Fruit fly (Drosophila melanogaster) whole organism, wandering third instar larva: Measurements from ENCODE around the gene CG11342.

Experiments
- CG32264 ChIP-seq: fragments of 200-800 bp; sonication (Bioruptor generic); optimal IDR thresholded peaks from 2 replicates; lab custom pipeline; 2016; ENCODE audit warnings: missing biosample characterization, missing genetic modification characterization
- CrebA ChIP-seq: fragments of 200-800 bp; sonication (Bioruptor generic); optimal IDR thresholded peaks from 2 replicates; lab custom pipeline; 2016; ENCODE audit warnings: missing biosample characterization, mild to moderate bottlenecking, missing genetic modification characterization, borderline replicate concordance
- Dfd ChIP-seq: fragments of >200 bp; optimal IDR thresholded peaks from 2 replicates; lab custom pipeline; 2017; ENCODE audit warnings: missing biosample characterization, missing genetic modification characterization
- Dif ChIP-seq: fragments of 200-275, 200-300 bp; sonication (Bioruptor generic); optimal IDR thresholded peaks from 2 replicates; lab custom pipeline; 2018; ENCODE audit warnings: missing biosample characterization, missing genetic modification characterization; ENCODE audit not compliant: partially characterized antibody
- GATAd ChIP-seq: sonication (Bioruptor generic); optimal IDR thresholded peaks from 2 replicates; lab custom pipeline; 2016; ENCODE audit warnings: missing biosample characterization, missing genetic modification characterization
- HLH106 ChIP-seq: fragments of 200-800 bp; optimal IDR thresholded peaks from 3 replicates; lab custom pipeline; 2019; ENCODE audit warnings: missing biosample characterization, mild to moderate bottlenecking, missing genetic modification characterization, moderate library complexity
- Hnf4 ChIP-seq: fragments of 200-800 bp; sonication (Bioruptor generic); optimal IDR thresholded peaks from 2 replicates; lab custom pipeline; 2016; ENCODE audit warnings: missing biosample characterization, mild to moderate bottlenecking, missing genetic modification characterization
- Hr78 ChIP-seq: fragments of >200 bp; optimal IDR thresholded peaks from 2 replicates; lab custom pipeline; 2017; ENCODE audit warnings: missing biosample characterization, missing genetic modification characterization
- Hr83 ChIP-seq: fragments of 200-300 bp; sonication (Bioruptor generic); optimal IDR thresholded peaks from 2 replicates; lab custom pipeline; 2016; ENCODE audit warnings: missing biosample characterization, mild to moderate bottlenecking, missing genetic modification characterization, moderate library complexity; ENCODE audit not compliant: poor library complexity, severe bottlenecking
- Jra ChIP-seq: sonication (Bioruptor generic); optimal IDR thresholded peaks from 2 replicates; lab custom pipeline; 2016; ENCODE audit warnings: missing biosample characterization, missing genetic modification characterization
- Mio ChIP-seq: sonication (Bioruptor generic); optimal IDR thresholded peaks from 2 replicates; lab custom pipeline; 2016; ENCODE audit warnings: missing biosample characterization, missing genetic modification characterization
- Myc ChIP-seq: fragments of >200 bp; optimal IDR thresholded peaks from 2 replicates; lab custom pipeline; 2017
- OdsH ChIP-seq: fragments of 200-800 bp; sonication (Bioruptor generic); optimal IDR thresholded peaks from 2 replicates; lab custom pipeline; 2016; ENCODE audit warnings: missing biosample characterization, mild to moderate bottlenecking, missing genetic modification characterization
- Rel ChIP-seq, 2 experiments: fragments of 200-800 bp; sonication (Bioruptor generic) in 1 of 2; optimal IDR thresholded peaks; 2 replicates in 1 of 2; 3 replicates in 1 of 2; lab custom pipeline; 2016 to 2019; ENCODE audit warnings: mild to moderate bottlenecking in 2 of 2, missing biosample characterization in 2 of 2, missing genetic modification characterization in 2 of 2, moderate library complexity in 1 of 2
- Sp1 ChIP-seq: fragments of 200-800 bp; sonication (Bioruptor generic); optimal IDR thresholded peaks from 3 replicates; lab custom pipeline; 2019; ENCODE audit warnings: missing biosample characterization, mild to moderate bottlenecking, missing genetic modification characterization, moderate library complexity
- Vsx2 ChIP-seq: fragments of 200-300, 225-300 bp; sonication (Bioruptor generic); optimal IDR thresholded peaks from 2 replicates; lab custom pipeline; 2018; ENCODE audit warnings: missing biosample characterization, missing genetic modification characterization; ENCODE audit not compliant: partially characterized antibody
- br ChIP-seq: fragments of 200-800 bp; sonication (Bioruptor generic); optimal IDR thresholded peaks from 2 replicates; lab custom pipeline; 2016; ENCODE audit warnings: missing biosample characterization, missing genetic modification characterization
- brk ChIP-seq: fragments of 200-800 bp; sonication (Bioruptor generic); optimal IDR thresholded peaks from 2 replicates; lab custom pipeline; 2016; ENCODE audit warnings: missing biosample characterization, mild to moderate bottlenecking, missing genetic modification characterization
- dmrt93B ChIP-seq: fragments of 200-800 bp; sonication (Bioruptor generic); optimal IDR thresholded peaks from 2 replicates; lab custom pipeline; 2018; ENCODE audit warnings: missing biosample characterization, mild to moderate bottlenecking, missing genetic modification characterization
- foxo ChIP-seq, 2 experiments: fragments of 200-800 bp; sonication (Bioruptor generic); optimal IDR thresholded peaks; 2 replicates in 1 of 2; 3 replicates in 1 of 2; lab custom pipeline; 2016 to 2017; ENCODE audit warnings: missing biosample characterization in 2 of 2, missing genetic modification characterization in 2 of 2
- fru ChIP-seq: fragments of 200-800 bp; sonication (Bioruptor generic); optimal IDR thresholded peaks from 3 replicates; lab custom pipeline; 2016; ENCODE audit warnings: missing biosample characterization, mild to moderate bottlenecking, missing genetic modification characterization
- h ChIP-seq: fragments of 200-800 bp; sonication (Bioruptor generic); optimal IDR thresholded peaks from 3 replicates; lab custom pipeline; 2016; ENCODE audit warnings: missing biosample characterization, mild to moderate bottlenecking, missing genetic modification characterization
- jim ChIP-seq: fragments of 175-275, 200-325 bp; sonication (Bioruptor generic); optimal IDR thresholded peaks from 2 replicates; lab custom pipeline; 2016; ENCODE audit warnings: missing biosample characterization, mild to moderate bottlenecking, missing genetic modification characterization
- lola ChIP-seq: fragments of >200 bp; optimal IDR thresholded peaks from 2 replicates; lab custom pipeline; 2017; ENCODE audit warnings: missing biosample characterization, missing genetic modification characterization
- psq ChIP-seq: fragments of 200-800 bp; sonication (Bioruptor generic); optimal IDR thresholded peaks from 3 replicates; lab custom pipeline; 2017; ENCODE audit warnings: missing biosample characterization, mild to moderate bottlenecking, missing genetic modification characterization, moderate library complexity
- rgr ChIP-seq: fragments of 200-800 bp; sonication (Bioruptor generic); optimal IDR thresholded peaks from 3 replicates; lab custom pipeline; 2016; ENCODE audit warnings: missing biosample characterization, mild to moderate bottlenecking, missing genetic modification characterization
- sage ChIP-seq: fragments of 200-800 bp; sonication (Bioruptor generic); optimal IDR thresholded peaks from 2 replicates; lab custom pipeline; 2016; ENCODE audit warnings: missing biosample characterization, mild to moderate bottlenecking, missing genetic modification characterization
- sv ChIP-seq: fragments of 200-800 bp; sonication (Bioruptor generic); optimal IDR thresholded peaks from 3 replicates; lab custom pipeline; 2016; ENCODE audit warnings: missing biosample characterization, missing genetic modification characterization
- tai ChIP-seq: sonication (Bioruptor generic); optimal IDR thresholded peaks from 2 replicates; lab custom pipeline; 2016; ENCODE audit warnings: missing biosample characterization, missing genetic modification characterization
- usp ChIP-seq: fragments of >200 bp; optimal IDR thresholded peaks from 2 replicates; lab custom pipeline; 2017; ENCODE audit warnings: missing biosample characterization, missing genetic modification characterization
- woc ChIP-seq: sonication (Bioruptor generic); optimal IDR thresholded peaks from 2 replicates; lab custom pipeline; 2016; ENCODE audit warnings: missing biosample characterization, mild to moderate bottlenecking, missing genetic modification characterization

The CG11342 gene

dm6 chr3L:4363887-4364794 is 3.1 kb downstream of the CG11342 start, which contains the start of the genes Cip4 and mRpS6 (continued):
- TF ChIP-seq Myc (peak; percentile 61), rgr (GFP tag; lab: Kevin White, UChicago) (peak; percentile 84), OdsH (GFP tag; lab: Kevin White, UChicago) (peak; percentile 69), GATAd (GFP tag; lab: Kevin White, UChicago) (no peak), Hr83 (peak; percentile 86), lola (GFP tag; lab: Kevin White, UChicago) (no peak)

dm6 chr3L:4363484-4363883 is 3.8 kb downstream of the CG11342 start:
- TF ChIP-seq Mio (GFP tag; lab: Kevin White, UChicago) (no peak), rgr (GFP tag; lab: Kevin White, UChicago) (no peak), Hr78 (GFP tag; lab: Kevin White, UChicago) (no peak)
- TF ChIP-seq, all 38 proteins: peak for 0

dm6 chr3L:4362937-4363336 is 4.3 kb downstream of the CG11342 start:
- TF ChIP-seq Myc (no peak), tai (GFP tag; lab: Kevin White, UChicago) (no peak), h (GFP tag; lab: Kevin White, UChicago) (no peak), psq (no peak)

dm6 chr3L:4360376-4360703 is 6.9 kb downstream of the CG11342 start:
- TF ChIP-seq Vsx2 (GFP tag; lab: Kevin White, UChicago) (peak; percentile 53), h (GFP tag; lab: Kevin White, UChicago) (peak; percentile 45), rgr (GFP tag; lab: Kevin White, UChicago) (no peak), CrebA (GFP tag; lab: Kevin White, UChicago) (peak; percentile 50), Dif (peak; percentile 35), brk (GFP tag; lab: Kevin White, UChicago) (peak; percentile 3), Myc (no peak), lola (GFP tag; lab: Kevin White, UChicago) (no peak), jim (GFP tag; lab: Kevin White, UChicago) (no peak), sage (GFP tag; lab: Kevin White, UChicago) (peak; percentile 7), HLH106 (tag; lab: Kevin White, UChicago) (no peak)

dm6 chr3L:4359688-4360375 is 7.4 kb downstream of the CG11342 start:
- peak; percentile 6 for TF ChIP-seq Dfd
- no peak for TF ChIP-seq foxo (GFP tag; optimal IDR thresholded peaks at IDR 0.05; lab: Kevin White, UChicago)

dm6 chr3L:4357705-4358131 is 9.5 kb downstream of the CG11342 start:
- TF ChIP-seq br (GFP tag; lab: Kevin White, UChicago) (peak; percentile 56), Dif (no peak), psq (peak; percentile 41), Rel (GFP tag; optimal IDR thresholded peaks at IDR 0.05; lab: Kevin White, UChicago) (no peak), Rel (tag; optimal IDR thresholded peaks at IDR 0.05; lab: Kevin White, UChicago) (peak; percentile 84), sv (GFP tag; lab: Kevin White, UChicago) (no peak), tai (GFP tag; lab: Kevin White, UChicago) (peak; percentile 56), Hnf4 (GFP tag; lab: Kevin White, UChicago) (peak; percentile 60), HLH106 (tag; lab: Kevin White, UChicago) (peak; percentile 12), rgr (GFP tag; lab: Kevin White, UChicago) (peak; percentile 67), dmrt93B (GFP tag; lab: Kevin White, UChicago) (peak; percentile 16), CG32264 (GFP tag; lab: Kevin White, UChicago) (peak; percentile 20), h (GFP tag; lab: Kevin White, UChicago) (peak; percentile 75), Hr83 (peak; percentile 83), woc (GFP tag; lab: Kevin White, UChicago) (no peak), Sp1 (peak; percentile 34), fru (GFP tag; lab: Kevin White, UChicago) (peak; percentile 46), usp (no peak), foxo (GFP tag; optimal IDR thresholded peaks at IDR 0.05; lab: Kevin White, UChicago) (peak in 1 of 2 experiments; percentile 47), Jra (peak; percentile 25), OdsH (GFP tag; lab: Kevin White, UChicago) (peak; percentile 49)
